Worm (Caenorhabditis elegans): ENCODE results near the gene fig-1.

Gene fig-1

DNA sequence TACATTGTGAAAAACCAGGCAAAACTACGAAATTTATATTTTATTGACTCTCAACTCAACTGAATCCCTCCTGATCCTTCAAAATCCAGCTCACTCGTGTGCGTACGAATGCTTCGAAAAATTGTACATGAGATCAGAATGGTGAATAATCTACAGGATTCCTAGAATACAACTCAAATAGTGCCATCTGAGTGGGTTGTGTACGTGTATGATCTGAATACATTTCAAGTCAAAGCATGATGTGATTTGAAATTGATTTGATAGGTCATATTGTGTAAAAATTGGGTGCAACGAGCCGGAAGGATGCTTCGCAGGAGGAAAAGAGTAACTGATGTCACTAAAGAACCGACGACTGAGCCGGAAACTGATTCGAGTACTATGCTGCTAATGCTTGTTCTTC, 29.8 kb upstream of the fig-1 start:
- no peak for TF ChIP-seq klf-2 (GFP tag; conservative IDR thresholded peaks at IDR 0.05)
- TF ChIP-seq ztf-29 (GFP tag; IDR thresholded peaks at IDR 0.05): no peak
- no peak for TF ChIP-seq ztf-23 (GFP tag; IDR thresholded peaks at IDR 0.05)
- no peak for TF ChIP-seq flt-1 (GFP tag; IDR thresholded peaks at IDR 0.05)
- no peak for TF ChIP-seq ref-1 (GFP tag; conservative IDR thresholded peaks at IDR 0.05)
- no peak for TF ChIP-seq med-1 (GFP tag; optimal IDR thresholded peaks at IDR 0.05; ENCODE audit: insufficient read depth)
- TF ChIP-seq tab-1 (GFP tag; IDR thresholded peaks at IDR 0.05): no peak
- no peak for TF ChIP-seq T22C8.4 (GFP tag; IDR thresholded peaks at IDR 0.05)
- TF ChIP-seq cog-1 (tag; optimal IDR thresholded peaks at IDR 0.05): no peak

DNA sequence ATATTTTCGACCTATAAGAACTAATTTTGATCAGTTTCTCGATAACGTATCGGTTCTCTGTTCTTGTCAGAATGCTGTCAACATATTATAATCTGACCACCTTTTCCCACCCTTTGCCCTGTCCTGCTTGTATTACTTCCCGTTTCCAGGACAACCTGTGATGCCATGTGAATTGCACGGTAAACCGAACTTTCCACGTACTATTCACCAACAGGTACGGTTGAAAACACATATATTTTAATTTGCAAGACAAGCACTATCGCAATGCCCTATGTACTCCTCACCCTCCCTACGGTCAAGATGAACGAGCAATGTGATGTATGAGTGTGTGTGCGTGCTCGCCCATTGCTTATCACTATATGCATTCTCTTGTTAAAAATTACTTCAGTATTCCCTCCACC, 28.1 kb upstream of the fig-1 start:
- TF ChIP-seq tab-1 (GFP tag; IDR thresholded peaks at IDR 0.05): no peak
- no peak for TF ChIP-seq cog-1 (tag; optimal IDR thresholded peaks at IDR 0.05)
- no peak for TF ChIP-seq flt-1 (GFP tag; IDR thresholded peaks at IDR 0.05)
- no peak for TF ChIP-seq ztf-23 (GFP tag; IDR thresholded peaks at IDR 0.05)
- no peak for TF ChIP-seq T22C8.4 (GFP tag; IDR thresholded peaks at IDR 0.05)
- TF ChIP-seq ztf-29 (GFP tag; IDR thresholded peaks at IDR 0.05): no peak
- no peak for TF ChIP-seq klf-2 (GFP tag; conservative IDR thresholded peaks at IDR 0.05)
- no peak for TF ChIP-seq med-1 (GFP tag; optimal IDR thresholded peaks at IDR 0.05; ENCODE audit: insufficient read depth)
- no peak for TF ChIP-seq ref-1 (GFP tag; conservative IDR thresholded peaks at IDR 0.05)

DNA sequence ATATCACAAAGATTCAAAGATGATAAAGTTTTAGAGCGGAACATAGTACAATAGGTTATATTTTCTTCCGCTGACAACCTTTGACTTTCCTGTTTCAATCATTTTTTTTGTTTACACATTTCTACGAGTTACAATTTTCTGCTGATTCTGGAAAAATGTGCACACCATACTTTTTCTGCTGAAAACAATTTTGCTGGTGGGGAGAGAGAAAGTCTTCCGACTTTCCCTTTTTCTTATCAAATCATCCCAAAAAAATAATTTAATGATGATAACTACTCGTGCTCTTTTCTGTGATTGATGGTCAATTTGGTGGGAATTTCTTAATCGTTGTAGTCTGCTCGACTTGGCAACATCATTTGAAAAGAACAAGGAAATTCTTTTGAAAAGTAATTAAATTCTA, 26.6 kb upstream of the fig-1 start:
- no peak for TF ChIP-seq flt-1 (GFP tag; IDR thresholded peaks at IDR 0.05)
- TF ChIP-seq tab-1 (GFP tag; IDR thresholded peaks at IDR 0.05): no peak
- no peak for TF ChIP-seq klf-2 (GFP tag; conservative IDR thresholded peaks at IDR 0.05)
- no peak for TF ChIP-seq ztf-23 (GFP tag; IDR thresholded peaks at IDR 0.05)
- no peak for TF ChIP-seq med-1 (GFP tag; optimal IDR thresholded peaks at IDR 0.05; ENCODE audit: insufficient read depth)
- TF ChIP-seq ztf-29 (GFP tag; IDR thresholded peaks at IDR 0.05): no peak
- TF ChIP-seq cog-1 (tag; optimal IDR thresholded peaks at IDR 0.05): no peak
- TF ChIP-seq ref-1 (GFP tag; conservative IDR thresholded peaks at IDR 0.05): no peak
- TF ChIP-seq T22C8.4 (GFP tag; IDR thresholded peaks at IDR 0.05): no peak

DNA sequence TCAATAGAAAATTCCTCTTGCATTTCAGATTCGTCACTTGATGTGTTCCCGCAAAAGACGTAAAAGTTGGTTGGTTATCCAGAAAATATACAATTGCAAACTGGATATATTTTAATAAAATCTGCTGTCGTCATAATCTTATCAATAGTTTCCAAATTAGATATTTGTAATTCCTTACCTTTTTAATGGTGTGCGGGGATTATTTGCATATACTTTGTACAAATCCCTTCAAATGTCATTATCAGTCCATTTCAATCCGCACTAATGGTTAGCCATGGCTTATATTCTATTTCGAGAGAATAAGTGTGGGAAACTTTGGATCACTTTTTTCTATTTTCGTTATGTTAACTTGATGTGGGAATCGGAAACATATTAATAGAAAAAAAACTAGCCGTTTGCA, 23.1 kb upstream of the fig-1 start:
- TF ChIP-seq tab-1 (GFP tag; IDR thresholded peaks at IDR 0.05): no peak
- no peak for TF ChIP-seq cog-1 (tag; optimal IDR thresholded peaks at IDR 0.05)
- no peak for TF ChIP-seq ref-1 (GFP tag; conservative IDR thresholded peaks at IDR 0.05)
- no peak for TF ChIP-seq med-1 (GFP tag; optimal IDR thresholded peaks at IDR 0.05; ENCODE audit: insufficient read depth)
- no peak for TF ChIP-seq ztf-23 (GFP tag; IDR thresholded peaks at IDR 0.05)
- TF ChIP-seq flt-1 (GFP tag; IDR thresholded peaks at IDR 0.05): no peak

DNA sequence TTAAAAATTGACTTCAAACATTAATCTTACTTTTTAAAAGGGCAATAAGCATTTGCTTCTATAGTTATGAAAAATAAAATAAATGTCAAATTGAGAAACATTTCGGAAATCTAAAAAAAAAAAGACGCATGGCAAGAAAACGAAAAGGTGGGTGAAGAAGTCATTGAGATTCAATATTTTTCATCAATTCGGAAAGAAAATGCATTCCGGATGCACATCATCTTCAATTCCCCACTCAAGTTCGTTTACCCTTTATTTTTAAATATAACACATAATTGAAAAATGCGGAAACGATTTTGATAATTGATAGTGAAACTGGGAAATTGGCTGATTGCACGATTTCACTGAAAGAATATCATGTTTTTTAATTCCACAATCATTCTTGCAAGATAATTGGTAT, 21.4 kb upstream of the fig-1 start, which contains the start of gene F53B7.4:
TSS of gene F53B7.4 (minus strand) at position 101 of the 400 bp plus-strand sequence.
- TF ChIP-seq tab-1 (GFP tag; IDR thresholded peaks at IDR 0.05): no peak
- TF ChIP-seq T22C8.4 (GFP tag; IDR thresholded peaks at IDR 0.05): no peak
- TF ChIP-seq ref-1 (GFP tag; conservative IDR thresholded peaks at IDR 0.05): no peak
- no peak for TF ChIP-seq cog-1 (tag; optimal IDR thresholded peaks at IDR 0.05)
- TF ChIP-seq klf-2 (GFP tag; conservative IDR thresholded peaks at IDR 0.05): no peak
- no peak for TF ChIP-seq ztf-23 (GFP tag; IDR thresholded peaks at IDR 0.05)
- no peak for TF ChIP-seq ztf-29 (GFP tag; IDR thresholded peaks at IDR 0.05)
- no peak for TF ChIP-seq med-1 (GFP tag; optimal IDR thresholded peaks at IDR 0.05; ENCODE audit: insufficient read depth)
- no peak for TF ChIP-seq flt-1 (GFP tag; IDR thresholded peaks at IDR 0.05)

DNA sequence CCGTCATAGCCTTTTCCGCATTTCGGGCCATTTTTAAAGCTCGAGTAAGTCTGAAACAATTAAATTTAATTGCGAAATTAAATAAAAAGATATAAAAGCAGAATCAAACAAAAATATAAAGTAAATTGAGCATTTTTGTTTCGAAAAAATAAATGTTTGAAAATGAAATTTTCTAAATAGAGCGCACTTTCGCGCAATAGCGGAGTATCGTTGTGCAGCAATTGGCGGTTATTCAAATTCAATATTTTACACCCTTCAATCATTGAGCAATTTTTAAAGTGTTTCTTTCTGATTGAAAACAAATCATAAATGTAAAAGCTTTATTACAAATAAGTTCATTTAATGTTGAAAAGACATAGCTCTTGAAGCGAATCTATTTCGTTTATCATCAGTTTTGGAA, 19.6 kb upstream of the fig-1 start, which contains the start of gene isy-1:
TSS of gene isy-1 (minus strand) at position 50 of the 400 bp plus-strand sequence.
- TF ChIP-seq ztf-29 (GFP tag; IDR thresholded peaks at IDR 0.05) (no peak), ztf-23 (GFP tag; IDR thresholded peaks at IDR 0.05) (peak; percentile 82)

DNA sequence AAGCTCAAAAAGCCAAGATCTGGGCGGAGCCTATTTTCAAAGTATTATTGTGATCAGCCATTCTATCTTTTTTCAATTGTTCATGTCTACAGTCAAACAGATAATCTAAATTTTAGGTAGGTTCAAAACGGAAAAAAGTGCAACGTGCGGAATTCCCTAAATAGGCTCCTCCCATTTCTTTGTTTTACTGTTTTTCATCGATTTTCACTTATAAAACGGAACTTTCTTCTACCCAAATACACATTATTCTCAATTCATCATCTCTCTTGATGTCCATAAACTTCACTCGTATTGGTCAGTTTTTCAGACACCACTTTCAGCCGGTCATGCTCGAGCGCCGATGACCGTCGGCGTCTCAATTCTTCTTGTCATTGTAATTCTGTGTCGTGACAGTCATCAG, 17.8 kb upstream of the fig-1 start, which contains the start of gene F53B7.7:
TSS of gene F53B7.7 (plus strand) at position 301 of the 400 bp plus-strand sequence.
- TF ChIP-seq ztf-29 (GFP tag; IDR thresholded peaks at IDR 0.05): no peak
- TF ChIP-seq cog-1 (tag; optimal IDR thresholded peaks at IDR 0.05): no peak
- TF ChIP-seq ztf-23 (GFP tag; IDR thresholded peaks at IDR 0.05): no peak
- TF ChIP-seq tab-1 (GFP tag; IDR thresholded peaks at IDR 0.05): no peak
- TF ChIP-seq ref-1 (GFP tag; conservative IDR thresholded peaks at IDR 0.05): no peak
- TF ChIP-seq T22C8.4 (GFP tag; IDR thresholded peaks at IDR 0.05): no peak
- no peak for TF ChIP-seq klf-2 (GFP tag; conservative IDR thresholded peaks at IDR 0.05)
- no peak for TF ChIP-seq med-1 (GFP tag; optimal IDR thresholded peaks at IDR 0.05; ENCODE audit: insufficient read depth)
- TF ChIP-seq flt-1 (GFP tag; IDR thresholded peaks at IDR 0.05): no peak

DNA sequence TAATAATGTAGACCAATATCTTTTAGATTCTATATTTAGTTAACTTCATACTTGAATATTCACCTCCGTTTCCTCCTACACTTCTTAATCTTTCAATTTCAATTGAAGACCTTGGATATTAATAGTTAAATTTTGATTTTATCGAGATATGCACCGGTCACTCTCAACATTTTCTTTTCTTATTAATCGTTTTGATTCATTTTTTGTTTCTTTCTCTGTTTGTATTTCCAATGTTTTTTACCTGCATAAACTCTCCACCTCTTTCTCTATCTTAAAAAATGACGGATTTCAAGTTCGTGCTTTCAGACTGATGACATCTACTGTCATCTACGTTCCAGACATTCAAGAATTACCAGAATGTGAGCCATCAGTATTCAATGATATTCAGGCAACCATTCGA, 10.8 kb upstream of the fig-1 start, which contains the start of gene frpr-9:
TSS of gene frpr-9 (plus strand) at position 301 of the 400 bp plus-strand sequence.
- no peak for TF ChIP-seq T22C8.4 (GFP tag; IDR thresholded peaks at IDR 0.05)
- TF ChIP-seq klf-2 (GFP tag; conservative IDR thresholded peaks at IDR 0.05): no peak
- TF ChIP-seq ztf-23 (GFP tag; IDR thresholded peaks at IDR 0.05): no peak
- TF ChIP-seq tab-1 (GFP tag; IDR thresholded peaks at IDR 0.05): no peak
- no peak for TF ChIP-seq ref-1 (GFP tag; conservative IDR thresholded peaks at IDR 0.05)

DNA sequence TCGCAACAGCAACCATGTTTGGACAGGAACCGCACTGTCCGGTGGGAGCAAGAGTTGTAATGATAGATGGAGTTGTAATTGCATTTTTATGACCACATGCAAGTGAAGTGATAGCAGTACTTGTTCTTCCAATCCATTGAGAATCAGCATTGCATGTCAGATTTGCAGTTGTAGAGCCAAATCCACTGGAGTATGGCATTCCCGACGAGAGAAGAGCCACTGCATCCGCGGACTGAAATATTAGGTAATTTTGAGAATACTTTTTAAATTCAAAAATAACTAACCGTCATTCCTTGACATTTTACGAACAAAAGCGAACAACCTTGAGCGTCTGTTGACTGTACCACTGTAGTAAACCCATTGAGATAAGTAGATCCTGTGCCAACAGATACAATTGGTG, 5.9 kb downstream of the fig-1 start:
- TF ChIP-seq med-1 (GFP tag; optimal IDR thresholded peaks at IDR 0.05; ENCODE audit: insufficient read depth) (no peak), cog-1 (tag; optimal IDR thresholded peaks at IDR 0.05) (no peak), klf-2 (GFP tag; conservative IDR thresholded peaks at IDR 0.05) (no peak), tab-1 (GFP tag; IDR thresholded peaks at IDR 0.05) (no peak), ztf-23 (GFP tag; IDR thresholded peaks at IDR 0.05) (no peak), ztf-29 (GFP tag; IDR thresholded peaks at IDR 0.05) (no peak), ref-1 (GFP tag; conservative IDR thresholded peaks at IDR 0.05) (no peak), T22C8.4 (GFP tag; IDR thresholded peaks at IDR 0.05) (no peak), flt-1 (GFP tag; IDR thresholded peaks at IDR 0.05) (no peak)

DNA sequence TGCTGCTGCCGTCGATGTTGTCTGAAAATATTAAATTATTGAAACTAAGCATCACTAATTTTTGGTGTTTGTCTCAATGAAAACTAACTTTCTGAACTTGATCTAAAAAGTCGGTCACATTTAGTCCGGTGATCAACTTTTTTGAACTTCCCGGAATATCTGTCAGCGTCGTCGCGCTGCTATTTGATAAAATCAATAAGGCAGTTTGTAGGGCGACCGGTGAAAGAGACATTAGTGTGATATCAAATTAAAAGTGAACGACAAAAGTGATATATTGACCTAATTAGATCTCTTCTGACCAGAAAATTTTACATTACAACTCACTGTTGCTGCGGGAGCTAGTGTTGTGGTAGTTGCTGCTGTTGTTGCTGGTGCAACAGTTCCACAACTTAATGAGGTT, 10.1 kb downstream of the fig-1 start:
- TF ChIP-seq med-1 (GFP tag; optimal IDR thresholded peaks at IDR 0.05; ENCODE audit: insufficient read depth): no peak
- no peak for TF ChIP-seq ztf-29 (GFP tag; IDR thresholded peaks at IDR 0.05)
- TF ChIP-seq ref-1 (GFP tag; conservative IDR thresholded peaks at IDR 0.05): no peak
- TF ChIP-seq klf-2 (GFP tag; conservative IDR thresholded peaks at IDR 0.05): no peak
- TF ChIP-seq tab-1 (GFP tag; IDR thresholded peaks at IDR 0.05): no peak
- TF ChIP-seq T22C8.4 (GFP tag; IDR thresholded peaks at IDR 0.05): no peak
- TF ChIP-seq cog-1 (tag; optimal IDR thresholded peaks at IDR 0.05): no peak
- TF ChIP-seq ztf-23 (GFP tag; IDR thresholded peaks at IDR 0.05): no peak
- TF ChIP-seq flt-1 (GFP tag; IDR thresholded peaks at IDR 0.05): no peak
